Worm (Caenorhabditis elegans) whole organism, early embryonic: Measurements from ENCODE around the gene C50H2.4.
A peak's percentile ranks its signal among the peaks of the same experiment; 100 is the strongest.

ENCODE experiments used
- B0310.2 ChIP-seq: sonication (generic microtip); optimal IDR thresholded peaks from 2 replicates; lab custom pipeline; 2016; ENCODE audit warnings: mild to moderate bottlenecking, missing genetic modification characterization, missing compliant biosample characterization
- F13C5.2 ChIP-seq: sonication (generic microtip); optimal IDR thresholded peaks from 2 replicates; lab custom pipeline; 2017; ENCODE audit warnings: mild to moderate bottlenecking, missing genetic modification characterization, inconsistent platforms, missing compliant biosample characterization
- aly-1 ChIP-seq: sonication (generic microtip); optimal IDR thresholded peaks from 2 replicates; lab custom pipeline; 2016; ENCODE audit warnings: missing genetic modification characterization, missing compliant biosample characterization
- ama-1 ChIP-seq: fragments of 150-350 bp; optimal IDR thresholded peaks from 2 replicates; lab custom pipeline; 2014
- ceh-13 ChIP-seq: fragments of 200-800 bp; sonication (Bioruptor generic); optimal IDR thresholded peaks from 2 replicates; lab custom pipeline; 2018; ENCODE audit warnings: mild to moderate bottlenecking, missing genetic modification characterization, missing compliant biosample characterization
- ceh-36 ChIP-seq: sonication (generic microtip); optimal IDR thresholded peaks from 2 replicates; lab custom pipeline; 2016; ENCODE audit warnings: missing genetic modification characterization, inconsistent platforms, missing compliant biosample characterization
- ets-7 ChIP-seq: sonication (generic microtip); optimal IDR thresholded peaks from 2 replicates; lab custom pipeline; 2016; ENCODE audit warnings: missing genotype, missing genetic modification characterization, missing compliant biosample characterization
- flt-1 ChIP-seq: fragments of 200-800 bp; sonication (Bioruptor generic); IDR thresholded peaks from 2 replicates; pipeline ENCODE4 v1.3.6; 2022; ENCODE audit warnings: missing genetic modification characterization, missing compliant biosample characterization
- hmbx-1 ChIP-seq: sonication (generic microtip); optimal IDR thresholded peaks from 2 replicates; lab custom pipeline; 2016; ENCODE audit warnings: mild to moderate bottlenecking, missing genetic modification characterization, missing compliant biosample characterization
- hmg-4 ChIP-seq: fragments of 200-800 bp; sonication (Bioruptor generic); optimal IDR thresholded peaks from 2 replicates; lab custom pipeline; 2018; ENCODE audit warnings: mild to moderate bottlenecking, missing genetic modification characterization, missing compliant biosample characterization
- hnd-1 ChIP-seq: sonication (generic microtip); optimal IDR thresholded peaks from 2 replicates; lab custom pipeline; 2016; ENCODE audit warnings: missing genetic modification characterization, missing compliant biosample characterization
- pes-1 ChIP-seq: fragments of 200-800 bp; sonication (Bioruptor generic); IDR thresholded peaks from 2 replicates; pipeline ENCODE4 v1.3.6; 2022; ENCODE audit warnings: missing genetic modification reagents, missing genetic modification characterization, missing compliant biosample characterization
- scrt-1 ChIP-seq: fragments of 200-800 bp; sonication (Bioruptor generic); IDR thresholded peaks from 2 replicates; pipeline ENCODE4 v1.3.6; 2022; ENCODE audit warnings: missing genetic modification characterization, missing compliant biosample characterization
- sea-1 ChIP-seq: fragments of 200-800 bp; sonication (Bioruptor generic); conservative IDR thresholded peaks from 2 replicates; pipeline ENCODE4 v1.3.6; 2022; ENCODE audit warnings: missing genetic modification characterization, missing compliant biosample characterization
- tbx-11 ChIP-seq: fragments of 200-800 bp; sonication (Bioruptor generic); IDR thresholded peaks from 2 replicates; pipeline ENCODE4 v1.3.6; 2022; ENCODE audit warnings: missing genetic modification characterization, missing compliant biosample characterization
- tbx-37 ChIP-seq: fragments of 200-800 bp; sonication (Bioruptor generic); conservative IDR thresholded peaks from 2 replicates; pipeline ENCODE4 v1.3.6; 2022; ENCODE audit warnings: missing genetic modification reagents, missing genetic modification characterization, missing compliant biosample characterization
- tra-4 ChIP-seq: sonication (generic microtip); optimal IDR thresholded peaks from 2 replicates; lab custom pipeline; 2017; ENCODE audit warnings: missing genetic modification characterization, missing compliant biosample characterization

C50H2.4 gene

DNA sequence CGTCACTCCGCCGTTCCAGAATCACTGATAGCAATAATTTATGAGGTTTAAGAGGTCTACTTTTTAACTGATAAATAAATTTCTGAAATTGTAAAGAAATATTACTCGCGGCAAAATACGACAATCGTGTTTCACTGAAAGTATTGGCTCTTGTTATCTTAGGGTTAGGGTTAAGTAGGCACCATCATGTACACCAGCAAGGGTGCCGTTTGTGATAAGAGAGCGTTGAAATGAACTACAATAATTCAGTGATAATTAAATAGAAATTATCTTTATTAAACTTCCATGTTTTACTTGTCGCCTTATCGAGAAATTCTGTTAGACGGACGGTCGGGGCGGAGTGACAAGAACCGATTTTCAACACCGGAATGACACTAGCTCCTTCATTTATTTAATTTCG, 8.9 kb downstream of the C50H2.4 start:
- TF ChIP-seq F13C5.2 (no peak), ets-7 (tag; lab: Kevin White, UChicago) (no peak), ama-1 (lab: Kevin White, UChicago) (no peak), tbx-37 (GFP tag; lab: Robert Waterston, UW) (no peak), tbx-11 (GFP tag; lab: Robert Waterston, UW) (no peak), hmbx-1 (tag; lab: Kevin White, UChicago) (no peak)

DNA sequence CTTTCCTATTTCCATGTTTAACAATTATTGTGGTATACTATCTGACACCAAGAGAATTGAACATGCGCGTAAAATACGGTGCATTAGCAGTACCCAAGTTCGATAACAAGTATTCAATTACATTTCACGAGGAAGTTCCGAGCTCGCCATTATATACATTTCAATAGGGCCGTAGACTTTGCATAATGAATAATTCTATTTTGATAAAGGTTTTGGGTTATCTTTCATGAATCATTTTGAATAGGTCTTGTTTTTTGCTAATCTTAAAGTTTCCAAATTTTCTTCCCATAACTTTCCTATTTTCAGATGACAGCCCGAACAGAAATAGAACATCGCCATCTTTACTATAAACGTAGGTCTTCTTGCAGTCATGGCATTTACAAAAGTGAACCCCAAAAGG, 9.5 kb downstream of the C50H2.4 start, which contains the start of gene C50H2.13:
C50H2.13 (plus strand) TSS at position 301 of the 400 bp plus-strand sequence.
- TF ChIP-seq F13C5.2 (no peak), scrt-1 (GFP tag; lab: Robert Waterston, UW) (no peak), tbx-37 (GFP tag; lab: Robert Waterston, UW) (no peak), hmbx-1 (tag; lab: Kevin White, UChicago) (no peak), ets-7 (tag; lab: Kevin White, UChicago) (no peak), tbx-11 (GFP tag; lab: Robert Waterston, UW) (no peak), aly-1 (no peak), ceh-36 (tag; lab: Kevin White, UChicago) (no peak), hmg-4 (no peak), ama-1 (lab: Kevin White, UChicago) (no peak), B0310.2 (tag; lab: Kevin White, UChicago) (no peak), sea-1 (GFP tag; lab: Robert Waterston, UW) (no peak), ceh-13 (GFP tag; lab: Kevin White, UChicago) (no peak), flt-1 (GFP tag; lab: Robert Waterston, UW) (no peak), pes-1 (GFP tag; lab: Robert Waterston, UW) (no peak), hnd-1 (no peak), tra-4 (no peak)

DNA sequence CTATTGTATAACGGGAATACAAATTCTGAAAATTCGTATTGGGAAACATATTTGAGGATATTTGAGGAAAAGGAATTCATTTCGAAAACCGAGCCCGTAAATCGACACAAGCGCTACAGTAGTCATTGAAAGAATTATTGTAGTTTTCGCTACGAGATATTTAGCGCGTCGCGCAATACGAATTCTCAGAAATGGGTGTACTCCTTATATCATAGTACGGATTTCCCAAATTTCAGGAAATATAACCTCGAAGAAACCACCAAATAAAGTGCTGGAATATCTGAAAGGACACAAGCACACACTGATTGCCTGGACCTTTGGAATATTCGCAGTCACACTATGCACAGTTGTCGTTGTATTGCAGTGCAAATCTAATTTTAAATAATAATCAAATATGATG, 10.6 kb downstream of the C50H2.4 start:
- TF ChIP-seq hmg-4: no peak
- TF ChIP-seq pes-1 (GFP tag; lab: Robert Waterston, UW): no peak
- no peak for TF ChIP-seq tbx-11 (GFP tag; lab: Robert Waterston, UW)
- TF ChIP-seq sea-1 (GFP tag; lab: Robert Waterston, UW): no peak
- no peak for TF ChIP-seq ceh-13 (GFP tag; lab: Kevin White, UChicago)
- no peak for TF ChIP-seq F13C5.2
- TF ChIP-seq ceh-36 (tag; lab: Kevin White, UChicago): no peak
- no peak for TF ChIP-seq B0310.2 (tag; lab: Kevin White, UChicago)
- no peak for TF ChIP-seq hmbx-1 (tag; lab: Kevin White, UChicago)
- TF ChIP-seq hnd-1: no peak

DNA sequence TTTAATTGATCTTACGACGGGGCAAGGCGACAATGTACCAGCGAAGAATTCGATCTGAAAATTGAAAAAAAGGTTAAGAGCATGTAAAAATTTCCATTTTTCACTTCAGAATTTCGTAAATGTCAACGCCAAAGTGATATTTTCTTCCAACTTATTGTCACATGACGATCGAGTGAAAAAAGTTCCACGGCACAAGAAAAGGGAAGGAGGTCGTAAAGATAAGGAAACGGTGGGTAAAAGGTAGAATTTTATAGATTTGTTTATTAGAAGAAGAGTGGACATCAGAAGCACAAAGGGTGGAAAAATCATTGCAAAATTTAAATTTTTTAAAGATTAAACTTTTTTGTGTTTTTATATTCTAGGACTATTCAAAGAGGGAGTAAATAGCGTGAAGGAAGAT, 11.2 kb downstream of the C50H2.4 start:
- TF ChIP-seq pes-1 (GFP tag; lab: Robert Waterston, UW) (no peak), B0310.2 (tag; lab: Kevin White, UChicago) (no peak), hmg-4 (no peak), scrt-1 (GFP tag; lab: Robert Waterston, UW) (no peak), tbx-11 (GFP tag; lab: Robert Waterston, UW) (no peak), flt-1 (GFP tag; lab: Robert Waterston, UW) (no peak), tbx-37 (GFP tag; lab: Robert Waterston, UW) (no peak), ets-7 (tag; lab: Kevin White, UChicago) (no peak), hmbx-1 (tag; lab: Kevin White, UChicago) (no peak), F13C5.2 (no peak), tra-4 (no peak), ama-1 (lab: Kevin White, UChicago) (no peak), ceh-13 (GFP tag; lab: Kevin White, UChicago) (no peak), sea-1 (GFP tag; lab: Robert Waterston, UW) (no peak), hnd-1 (no peak), aly-1 (no peak)

ce11 chrV:9930612-9931065, 13.9 kb downstream of the C50H2.4 start, which contains the start of the genes rmh-2 and suds-3:
TSS of gene rmh-2 (minus strand) at chrV:9930775.
TSS of gene suds-3 (plus strand) at chrV:9931015.
- TF ChIP-seq tbx-11 (GFP tag; lab: Robert Waterston, UW) (no peak), hmg-4 (peak; percentile 7), ceh-36 (tag; lab: Kevin White, UChicago) (no peak)

- no peak for TF ChIP-seq pes-1 (GFP tag; lab: Robert Waterston, UW)
- no peak for TF ChIP-seq hnd-1
- TF ChIP-seq F13C5.2: no peak
- no peak for TF ChIP-seq scrt-1 (GFP tag; lab: Robert Waterston, UW)
- TF ChIP-seq aly-1: no peak
- no peak for TF ChIP-seq ama-1 (lab: Kevin White, UChicago)
- no peak for TF ChIP-seq ceh-13 (GFP tag; lab: Kevin White, UChicago)
- TF ChIP-seq tbx-11 (GFP tag; lab: Robert Waterston, UW): no peak
- no peak for TF ChIP-seq B0310.2 (tag; lab: Kevin White, UChicago)
- no peak for TF ChIP-seq flt-1 (GFP tag; lab: Robert Waterston, UW)
- no peak for TF ChIP-seq ceh-36 (tag; lab: Kevin White, UChicago)
- no peak for TF ChIP-seq ets-7 (tag; lab: Kevin White, UChicago)
- TF ChIP-seq hmg-4: no peak
- TF ChIP-seq tra-4: no peak
Observed at ce11 chrV:9937435-9937834, 20.7 kb downstream of the C50H2.4 start, which contains the start of gene srj-33. TSS of gene srj-33 (minus strand) at chrV:9937535.

DNA sequence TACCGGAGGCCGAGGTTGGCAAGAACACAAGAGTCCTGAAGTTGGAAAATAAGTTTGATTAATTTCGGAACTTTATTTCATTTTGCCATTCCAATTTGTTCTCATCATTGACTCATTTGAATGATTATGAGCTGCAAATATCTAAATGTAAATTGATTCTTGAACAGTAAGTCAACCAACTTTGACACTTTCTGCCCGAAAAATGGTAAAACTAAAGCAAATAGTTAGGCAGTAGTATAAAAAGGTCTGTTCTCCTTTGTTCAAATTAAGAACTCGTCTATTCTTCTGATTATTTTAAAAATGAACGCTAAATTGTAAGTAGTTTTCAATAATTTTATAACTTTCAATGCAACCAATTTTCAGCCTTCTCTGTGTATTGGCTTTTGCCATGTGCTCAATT, 26.3 kb downstream of the C50H2.4 start, which contains the start of gene fipr-12:
fipr-12 (plus strand) TSS at position 301 of the 400 bp plus-strand sequence.
- TF ChIP-seq scrt-1 (GFP tag; lab: Robert Waterston, UW): no peak
- no peak for TF ChIP-seq ceh-13 (GFP tag; lab: Kevin White, UChicago)
- TF ChIP-seq tbx-37 (GFP tag; lab: Robert Waterston, UW): no peak

- TF ChIP-seq hmg-4 (no peak), ceh-36 (tag; lab: Kevin White, UChicago) (no peak), ceh-13 (GFP tag; lab: Kevin White, UChicago) (no peak), B0310.2 (tag; lab: Kevin White, UChicago) (no peak), ama-1 (lab: Kevin White, UChicago) (no peak), sea-1 (GFP tag; lab: Robert Waterston, UW) (no peak), F13C5.2 (no peak), tra-4 (no peak), hmbx-1 (tag; lab: Kevin White, UChicago) (no peak), hnd-1 (no peak), ets-7 (tag; lab: Kevin White, UChicago) (no peak), flt-1 (GFP tag; lab: Robert Waterston, UW) (no peak), aly-1 (no peak)
Observed at ce11 chrV:9944093-9944492, 27.3 kb downstream of the C50H2.4 start, which contains the start of gene sre-28. TSS of gene sre-28 (plus strand) at chrV:9944393.
